Worm (Caenorhabditis elegans) whole organism, L2 larva: Measurements from ENCODE around the gene sdz-32.

Experiments
- alr-1 ChIP-seq: fragments of 150-350 bp; optimal IDR thresholded peaks from 2 replicates; lab custom pipeline; 2014; ENCODE audit warnings: missing biosample characterization, missing genetic modification characterization
- blmp-1 ChIP-seq: sonication (generic microtip); optimal IDR thresholded peaks from 2 replicates; lab custom pipeline; 2017; ENCODE audit warnings: missing genetic modification characterization, mild to moderate bottlenecking, missing compliant biosample characterization, antibody characterized with exemption, moderate library complexity; ENCODE audit not compliant: insufficient read depth
- fos-1 ChIP-seq: fragments of 150-350 bp; optimal IDR thresholded peaks from 2 replicates; lab custom pipeline; 2014; ENCODE audit warnings: missing biosample characterization, missing genetic modification characterization
- lin-39 ChIP-seq: fragments of 150-350 bp; optimal IDR thresholded peaks from 2 replicates; lab custom pipeline; 2014; ENCODE audit warnings: missing biosample characterization, missing genetic modification reagents, missing genetic modification characterization
- nhr-10 ChIP-seq: sonication (generic microtip); optimal IDR thresholded peaks from 2 replicates; lab custom pipeline; 2017; ENCODE audit warnings: missing biosample characterization, missing genetic modification characterization
- nhr-23 ChIP-seq: fragments of 150-350 bp; optimal IDR thresholded peaks from 2 replicates; lab custom pipeline; 2014; ENCODE audit warnings: missing biosample characterization, missing genetic modification reagents, missing genetic modification characterization
- nhr-237 ChIP-seq: fragments of 150-350 bp; optimal IDR thresholded peaks from 2 replicates; lab custom pipeline; 2014; ENCODE audit warnings: missing biosample characterization, missing genetic modification characterization
- nhr-77 ChIP-seq: fragments of 150-350 bp; optimal IDR thresholded peaks from 2 replicates; lab custom pipeline; 2014; ENCODE audit warnings: missing biosample characterization, missing genetic modification characterization
- zag-1 ChIP-seq: fragments of 150-350 bp; optimal IDR thresholded peaks from 2 replicates; lab custom pipeline; 2014; ENCODE audit warnings: missing biosample characterization, missing genetic modification characterization

- TF ChIP-seq nhr-77 (tag; lab: Kevin White, UChicago) (no peak), nhr-237 (no peak), alr-1 (tag; lab: Kevin White, UChicago) (no peak), lin-39 (tag; lab: Kevin White, UChicago) (no peak), fos-1 (tag; lab: Kevin White, UChicago) (no peak), zag-1 (tag; lab: Kevin White, UChicago) (no peak), blmp-1 (tag; lab: Kevin White, UChicago) (no peak), nhr-23 (tag; lab: Kevin White, UChicago) (no peak), nhr-10 (tag; lab: Kevin White, UChicago) (no peak)
These were observed 1.0 kb upstream of the sdz-32 start, which contains the start of gene Y49F6B.6 for ce11 chrII:3472817-3473216.
